Fruit fly (Drosophila melanogaster) whole organism, embryonic: Measurements from ENCODE around the gene Ccp84Ac.

Experiments
- BEAF-32 ChIP-seq: fragments of 200-800 bp; sonication (Bioruptor generic); optimal IDR thresholded peaks from 3 replicates; lab custom pipeline; 2017; ENCODE audit warnings: missing biosample characterization, missing genetic modification characterization, mild to moderate bottlenecking, moderate library complexity, missing genetic modification reagents
- Bgb ChIP-seq: fragments of 200-800 bp; sonication (Bioruptor generic); IDR thresholded peaks from 2 replicates; pipeline ENCODE4 v1.3.6; 2022; ENCODE audit warnings: missing biosample characterization, missing genetic modification characterization; ENCODE audit not compliant: partially characterized antibody
- CG1602 ChIP-seq: fragments of 200-800 bp; sonication (Bioruptor generic); optimal IDR thresholded peaks from 3 replicates; lab custom pipeline; 2016; ENCODE audit warnings: missing biosample characterization, missing genetic modification characterization
- HLHmδ ChIP-seq: fragments of 200-800 bp; sonication (Bioruptor generic); optimal IDR thresholded peaks from 2 replicates; lab custom pipeline; 2018; ENCODE audit warnings: missing biosample characterization, mild to moderate bottlenecking, missing genetic modification characterization, moderate library complexity
- Hr39 ChIP-seq: fragments of >200 bp; optimal IDR thresholded peaks from 2 replicates; lab custom pipeline; 2017
- Side ChIP-seq: fragments of 200-800 bp; sonication (Bioruptor generic); optimal IDR thresholded peaks from 2 replicates; lab custom pipeline; 2016; ENCODE audit warnings: missing biosample characterization, missing genetic modification characterization
- dpn ChIP-seq, 2 experiments: fragments of 200-800 bp; sonication (Bioruptor generic); optimal IDR thresholded peaks; 3 replicates each; lab custom pipeline; 2016; ENCODE audit warnings: missing biosample characterization in 2 of 2, missing genetic modification characterization in 2 of 2
- ind ChIP-seq: fragments of 200-800 bp; sonication (Bioruptor generic); optimal IDR thresholded peaks from 3 replicates; lab custom pipeline; 2016; ENCODE audit warnings: missing biosample characterization, missing genetic modification characterization
- phol ChIP-seq: fragments of 200-800 bp; sonication (Bioruptor generic); optimal IDR thresholded peaks from 3 replicates; lab custom pipeline; 2018; ENCODE audit warnings: missing biosample characterization, mild to moderate bottlenecking, missing genetic modification characterization, moderate library complexity

dm6 chr3R:6684145-6684544 lies 11.9 kb downstream of the Ccp84Ac start, which contains the start of gene Edg84A:
- TF ChIP-seq Side (GFP tag; lab: Kevin White, UChicago), result no peak
- no peak for TF ChIP-seq Bgb (GFP tag; lab: Robert Waterston, UW)
- TF ChIP-seq Hr39 (lab: Kevin White, UChicago), result no peak
- no peak for TF ChIP-seq phol (tag; lab: Kevin White, UChicago)
- TF ChIP-seq BEAF-32 (GFP tag; lab: Kevin White, UChicago), result no peak
- TF ChIP-seq HLHmδ, result no peak
- TF ChIP-seq CG1602 (GFP tag; lab: Kevin White, UChicago), result no peak
- no peak for TF ChIP-seq ind (GFP tag; lab: Kevin White, UChicago)
- no peak for TF ChIP-seq dpn (GFP tag; optimal IDR thresholded peaks at IDR 0.05; lab: Kevin White, UChicago)
